Worm (Caenorhabditis elegans) whole organism, L4/young adult: ENCODE measurements around the gene ZC404.16.

Experiments
- W03F9.2 ChIP-seq: fragments of 150-350 bp; optimal IDR thresholded peaks from 2 replicates; lab custom pipeline; 2014; ENCODE audit warnings: missing biosample characterization, missing genetic modification characterization
- dao-5 ChIP-seq: sonication (generic microtip); optimal IDR thresholded peaks from 2 replicates; lab custom pipeline; 2016; ENCODE audit warnings: missing genotype, missing genetic modification characterization, moderate library complexity, missing compliant biosample characterization

DNA sequence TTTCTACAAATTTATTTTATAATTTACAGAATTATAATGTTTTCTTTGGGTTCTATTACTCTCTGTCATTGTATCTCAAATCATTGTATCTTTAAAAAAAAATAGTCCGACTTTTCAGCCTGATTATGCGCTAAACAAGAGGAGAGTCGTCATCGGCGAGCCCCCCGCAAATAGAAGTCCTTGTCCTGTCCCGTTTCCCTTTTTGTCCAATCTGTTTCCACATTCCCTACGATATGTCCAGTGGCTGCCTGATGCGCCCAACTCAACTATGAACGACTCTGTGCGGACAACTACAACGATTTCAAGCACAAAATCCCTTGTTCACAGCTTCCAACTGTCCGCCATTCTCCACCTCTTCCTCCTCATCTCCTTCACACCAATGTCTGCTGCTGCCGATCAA, 15.6 kb downstream of the ZC404.16 start, which contains the start of gene dbl-1:
- TF ChIP-seq W03F9.2 (tag; lab: Kevin White, UChicago) (no peak), dao-5 (no peak)
